Worm (Caenorhabditis elegans) whole organism, L4/young adult: Measurements from ENCODE around the gene hrg-6.
A peak's percentile ranks its signal among the peaks of the same experiment; 100 is the strongest.

Experiments used
- W03F9.2 ChIP-seq: fragments of 150-350 bp; optimal IDR thresholded peaks from 2 replicates; lab custom pipeline; 2014; ENCODE audit warnings: missing biosample characterization, missing genetic modification characterization
- dao-5 ChIP-seq: sonication (generic microtip); optimal IDR thresholded peaks from 2 replicates; lab custom pipeline; 2016; ENCODE audit warnings: missing genotype, missing genetic modification characterization, moderate library complexity, missing compliant biosample characterization
- him-1 ChIP-seq: sonication (generic microtip); optimal IDR thresholded peaks from 2 replicates; lab custom pipeline; 2016; ENCODE audit warnings: missing genotype, missing genetic modification reagents, missing genetic modification characterization, missing compliant biosample characterization

hrg-6 gene

DNA sequence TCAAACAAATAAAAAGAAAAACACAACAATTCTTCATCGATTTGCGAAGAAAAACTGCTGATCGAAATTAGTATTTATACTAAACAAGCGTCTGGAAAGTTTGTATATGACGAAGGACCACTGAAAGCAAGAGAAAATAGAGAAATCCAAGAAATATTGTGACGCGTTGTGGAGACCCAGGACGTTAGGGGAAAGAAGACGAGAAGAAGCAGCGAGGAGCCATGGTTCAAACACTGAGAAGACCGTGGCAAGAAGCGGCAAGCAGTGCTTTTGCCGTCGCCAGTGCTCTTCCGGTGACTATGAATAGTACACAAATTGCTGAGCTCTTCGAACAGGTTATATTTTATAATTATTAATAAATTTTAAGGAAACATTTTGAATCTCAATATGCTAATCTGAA lies 6.3 kb downstream of the hrg-6 start:
- TF ChIP-seq him-1 (tag; lab: Kevin White, UChicago) (no peak), W03F9.2 (tag; lab: Kevin White, UChicago) (no peak), dao-5 (no peak)

ce11 chrIV:11044377-11044776 lies 12.0 kb downstream of the hrg-6 start:
- TF ChIP-seq W03F9.2 (tag; lab: Kevin White, UChicago) (no peak), him-1 (tag; lab: Kevin White, UChicago) (no peak), dao-5 (no peak)

ce11 chrIV:11048871-11049270 lies 16.5 kb downstream of the hrg-6 start, which contains the start of gene F36H1.11:
Gene F36H1.11 (plus strand): TSS chrIV:11049171.
- TF ChIP-seq him-1 (tag; lab: Kevin White, UChicago) (no peak), dao-5 (no peak), W03F9.2 (tag; lab: Kevin White, UChicago) (no peak)

DNA sequence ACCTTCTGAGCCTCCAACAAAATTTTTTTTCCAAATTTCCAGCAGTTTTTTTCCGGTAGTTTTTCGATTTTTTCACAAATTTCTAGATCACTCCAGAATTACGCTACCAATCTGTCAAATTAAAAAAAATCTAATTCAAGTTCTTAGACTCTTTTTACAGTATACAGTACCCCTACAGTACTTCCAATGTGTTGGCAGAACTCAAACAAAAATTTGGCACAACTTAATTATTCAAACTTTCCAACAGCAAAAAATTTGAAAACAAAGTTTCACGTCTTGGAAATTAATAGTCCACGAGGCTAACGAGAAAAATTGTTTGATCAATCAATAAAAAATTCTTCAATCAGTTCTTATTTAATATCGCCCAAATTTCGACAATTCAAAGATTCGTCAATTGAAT lies 17.4 kb downstream of the hrg-6 start, which contains the start of gene F36H1.3:
Gene F36H1.3, plus strand, starts transcription at position 323 of the 400 bp plus-strand sequence.
- TF ChIP-seq him-1 (tag; lab: Kevin White, UChicago) (no peak), dao-5 (no peak), W03F9.2 (tag; lab: Kevin White, UChicago) (no peak)

ce11 chrIV:11051963-11052362 lies 19.6 kb downstream of the hrg-6 start:
- TF ChIP-seq him-1 (tag; lab: Kevin White, UChicago): no peak
- TF ChIP-seq dao-5: no peak
- TF ChIP-seq W03F9.2 (tag; lab: Kevin White, UChicago): no peak

ce11 chrIV:11053652-11054317 lies 21.4 kb downstream of the hrg-6 start, which contains the start of the genes F36H1.12 and lin-3:
Gene F36H1.12 (minus strand): TSS chrIV:11053702.
Gene lin-3 (plus strand): TSS chrIV:11054308.
- TF ChIP-seq him-1 (tag; lab: Kevin White, UChicago): no peak
- TF ChIP-seq W03F9.2 (tag; lab: Kevin White, UChicago): no peak

ce11 chrIV:11062984-11063613 lies 30.7 kb downstream of the hrg-6 start:
- TF ChIP-seq dao-5 (no peak), W03F9.2 (tag; lab: Kevin White, UChicago) (no peak), him-1 (tag; lab: Kevin White, UChicago) (no peak)

ce11 chrIV:11063962-11064361 lies 31.6 kb downstream of the hrg-6 start, which contains the start of gene ttr-16:
Gene ttr-16 (minus strand): TSS chrIV:11064137.
- TF ChIP-seq dao-5 (no peak), W03F9.2 (tag; lab: Kevin White, UChicago) (no peak), him-1 (tag; lab: Kevin White, UChicago) (no peak)

- TF ChIP-seq him-1 (tag; lab: Kevin White, UChicago): no peak
- no peak for TF ChIP-seq dao-5
- TF ChIP-seq W03F9.2 (tag; lab: Kevin White, UChicago): no peak
These were observed 34.6 kb downstream of the hrg-6 start, which contains the start of gene ttr-17 for ce11 chrIV:11067003-11067402. Gene ttr-17 (minus strand): TSS chrIV:11067026.

DNA sequence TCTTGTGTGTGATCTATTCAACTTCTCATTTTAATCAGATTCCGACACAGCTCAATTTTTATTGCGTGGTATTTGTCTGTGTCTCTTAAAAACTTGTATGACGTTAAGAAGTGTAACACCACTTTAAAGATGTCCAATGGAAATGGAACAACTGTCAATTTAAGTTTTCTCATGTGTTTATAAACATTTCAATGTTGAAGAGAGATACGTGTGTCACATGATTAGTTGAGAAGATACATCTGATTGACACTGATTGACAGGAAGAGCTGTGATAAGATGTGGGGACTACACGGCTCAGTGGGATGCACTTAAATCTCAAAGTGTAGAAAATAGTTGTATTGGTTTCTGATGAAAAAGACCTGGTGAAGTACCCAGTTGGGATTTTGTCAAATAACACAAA lies 35.9 kb downstream of the hrg-6 start:
- TF ChIP-seq dao-5: no peak
- no peak for TF ChIP-seq W03F9.2 (tag; lab: Kevin White, UChicago)
- TF ChIP-seq him-1 (tag; lab: Kevin White, UChicago): no peak

DNA sequence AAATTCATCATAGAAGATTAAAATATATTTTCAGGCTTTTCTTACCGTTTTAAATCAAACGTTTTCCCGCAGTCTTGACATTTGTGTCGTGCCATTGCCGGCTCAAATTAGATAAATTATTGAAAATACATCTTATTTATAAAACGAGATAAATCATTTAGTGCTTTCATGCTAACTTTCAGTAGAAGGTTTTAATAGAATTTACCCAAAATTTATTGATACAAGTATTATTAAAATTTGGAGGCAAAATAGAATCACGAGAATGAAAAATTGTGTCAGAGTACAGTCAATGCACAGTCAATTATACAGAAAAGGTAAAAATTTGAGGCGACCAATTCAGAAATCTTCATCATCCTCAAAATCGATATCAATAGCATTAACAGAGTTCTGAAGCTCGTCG lies 46.1 kb downstream of the hrg-6 start, which contains the start of gene Y5F2A.4:
Gene Y5F2A.4, minus strand, starts transcription at position 101 of the 400 bp plus-strand sequence.
- TF ChIP-seq him-1 (tag; lab: Kevin White, UChicago): no peak
- no peak for TF ChIP-seq W03F9.2 (tag; lab: Kevin White, UChicago)
- no peak for TF ChIP-seq dao-5

DNA sequence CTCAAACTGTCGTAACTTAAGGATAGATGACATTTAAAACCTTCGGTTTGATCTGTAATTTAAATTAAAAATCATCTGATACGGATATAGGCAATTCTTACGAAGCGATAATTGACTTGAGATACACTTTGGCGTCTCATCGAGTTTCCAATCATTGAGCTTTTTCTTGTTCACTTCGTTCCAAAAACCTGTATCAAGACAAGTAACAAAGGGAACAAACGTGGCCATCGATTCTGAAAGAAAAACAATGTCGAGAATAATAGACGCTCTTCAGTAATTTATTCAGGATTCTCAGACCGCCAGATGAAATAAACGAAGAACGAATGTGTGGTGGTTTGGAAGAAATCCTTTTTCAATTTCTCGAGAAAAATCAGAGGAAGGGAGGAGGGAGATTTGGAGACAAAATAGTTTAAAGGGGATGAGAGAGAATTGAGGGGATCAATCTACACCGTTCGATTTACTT lies 48.5 kb downstream of the hrg-6 start, which contains the start of gene atg-7:
Gene atg-7, minus strand, starts transcription at position 233 of the 463 bp plus-strand sequence.
- TF ChIP-seq W03F9.2 (tag; lab: Kevin White, UChicago) (no peak), him-1 (tag; lab: Kevin White, UChicago) (no peak), dao-5 (no peak)

DNA sequence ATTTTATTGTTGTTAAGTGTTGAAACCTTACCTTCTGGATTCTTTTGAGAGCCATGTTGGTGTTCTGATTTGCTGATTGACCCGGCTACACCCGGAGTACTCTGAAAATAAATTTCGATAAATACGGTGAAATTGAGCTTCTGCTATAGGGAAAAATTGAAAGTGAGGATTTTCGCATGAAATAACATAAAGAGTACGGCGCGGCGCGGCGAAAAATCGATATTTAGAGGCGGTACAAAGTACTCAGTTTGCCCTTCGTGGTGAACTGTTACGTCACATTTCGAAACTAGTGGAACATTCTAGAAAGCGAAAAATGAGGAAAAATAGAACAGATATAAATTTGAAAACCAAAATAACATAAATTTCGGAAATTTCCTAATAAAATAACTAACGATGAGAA lies 49.8 kb downstream of the hrg-6 start, which contains the start of gene let-70:
Gene let-70, minus strand, starts transcription at position 101 of the 400 bp plus-strand sequence.
- no peak for TF ChIP-seq W03F9.2 (tag; lab: Kevin White, UChicago)
- TF ChIP-seq him-1 (tag; lab: Kevin White, UChicago): no peak
- no peak for TF ChIP-seq dao-5

- TF ChIP-seq him-1 (tag; lab: Kevin White, UChicago) (peak; percentile 90), dao-5 (peak; percentile 52), W03F9.2 (tag; lab: Kevin White, UChicago) (peak; percentile 70)
These were observed 50.4 kb downstream of the hrg-6 start for ce11 chrIV:11082789-11083235.
